Worm (Caenorhabditis elegans) whole organism, mixed stage, embryonic: ENCODE measurements around the gene str-209.

Experiments
- ceh-43 ChIP-seq: fragments of 200-800 bp; sonication (Bioruptor generic); optimal IDR thresholded peaks from 2 replicates; lab custom pipeline; 2018; ENCODE audit warnings: mild to moderate bottlenecking, missing genetic modification characterization, moderate library complexity, missing compliant biosample characterization
- ces-1 ChIP-seq: fragments of 150-350 bp; optimal IDR thresholded peaks from 2 replicates; lab custom pipeline; 2014; ENCODE audit warnings: missing biosample characterization, missing genetic modification reagents, missing genetic modification characterization
- elt-1 ChIP-seq: sonication (generic microtip); optimal IDR thresholded peaks from 2 replicates; lab custom pipeline; 2017; ENCODE audit warnings: missing genetic modification characterization, mild to moderate bottlenecking, missing compliant biosample characterization, antibody characterized with exemption, moderate library complexity, borderline replicate concordance; ENCODE audit not compliant: insufficient read depth
- flh-1 ChIP-seq: fragments of 200-800 bp; sonication (Bioruptor generic); optimal IDR thresholded peaks from 2 replicates; lab custom pipeline; 2018; ENCODE audit warnings: mild to moderate bottlenecking, missing genetic modification characterization, moderate library complexity, missing compliant biosample characterization
- hlh-1 ChIP-seq: fragments of 150-350 bp; optimal IDR thresholded peaks from 2 replicates; lab custom pipeline; 2014; ENCODE audit warnings: missing biosample characterization, missing genetic modification reagents, missing genetic modification characterization
- lin-13 ChIP-seq: fragments of 150-350 bp; optimal IDR thresholded peaks from 2 replicates; lab custom pipeline; 2014; ENCODE audit warnings: missing biosample characterization, missing genetic modification characterization
- lsy-2 ChIP-seq: fragments of 150-350 bp; optimal IDR thresholded peaks from 2 replicates; lab custom pipeline; 2014; ENCODE audit warnings: missing biosample characterization, missing genetic modification characterization
- nhr-76 ChIP-seq: sonication (generic microtip); optimal IDR thresholded peaks from 2 replicates; lab custom pipeline; 2017; ENCODE audit warnings: missing biosample characterization, missing genetic modification characterization
- pha-4 ChIP-seq: fragments of 150-350 bp; optimal IDR thresholded peaks from 2 replicates; lab custom pipeline; 2018; ENCODE audit warnings: missing biosample characterization, missing genetic modification reagents, missing genetic modification characterization
- snpc-4 ChIP-seq: fragments of 150-350 bp; optimal IDR thresholded peaks from 2 replicates; lab custom pipeline; 2014; ENCODE audit warnings: missing biosample characterization, missing genetic modification characterization
- unc-120 ChIP-seq: sonication (generic microtip); optimal IDR thresholded peaks from 2 replicates; lab custom pipeline; 2017; ENCODE audit warnings: missing genetic modification characterization, missing compliant biosample characterization; ENCODE audit not compliant: poor library complexity, severe bottlenecking
- unc-39 ChIP-seq: fragments of 150-350 bp; optimal IDR thresholded peaks from 2 replicates; lab custom pipeline; 2014; ENCODE audit warnings: missing biosample characterization, missing genetic modification characterization
- zip-8 ChIP-seq: fragments of 150-350 bp; optimal IDR thresholded peaks from 2 replicates; lab custom pipeline; 2014; ENCODE audit warnings: missing biosample characterization, missing genetic modification characterization

DNA sequence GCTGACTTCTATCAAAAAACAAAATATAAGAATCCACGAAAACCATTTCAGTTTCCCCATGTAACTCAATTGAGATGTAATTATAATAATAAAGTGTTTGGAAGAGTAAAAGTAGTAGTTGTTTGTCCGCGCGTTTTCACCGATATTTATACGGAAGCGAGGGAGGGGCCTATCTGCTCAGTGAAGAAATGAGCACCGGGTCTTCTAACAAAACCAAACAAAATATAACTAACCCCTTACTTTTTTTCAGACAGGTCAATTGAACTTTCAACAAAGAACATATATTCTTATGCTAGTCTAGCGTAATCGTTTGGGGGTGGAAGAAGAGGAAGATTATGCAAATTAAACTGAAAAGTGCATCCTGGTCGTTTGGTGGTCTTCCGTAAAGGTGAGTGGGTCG, 46.4 kb downstream of the str-209 start, which contains the start of gene ncx-9:
- TF ChIP-seq lsy-2 (tag; lab: Kevin White, UChicago), result no peak
- TF ChIP-seq pha-4 (tag; lab: Kevin White, UChicago), result no peak
- no peak for TF ChIP-seq zip-8 (tag; lab: Kevin White, UChicago)
- no peak for TF ChIP-seq ceh-43 (GFP tag; lab: Kevin White, UChicago)
- no peak for TF ChIP-seq flh-1 (GFP tag; lab: Kevin White, UChicago)
- TF ChIP-seq nhr-76, result no peak
- TF ChIP-seq unc-120 (tag; lab: Kevin White, UChicago), result no peak
- no peak for TF ChIP-seq elt-1 (tag; lab: Kevin White, UChicago)
- TF ChIP-seq snpc-4 (tag; lab: Kevin White, UChicago), result no peak
- no peak for TF ChIP-seq ces-1 (GFP tag; lab: Kevin White, UChicago)
- TF ChIP-seq unc-39 (tag; lab: Kevin White, UChicago), result no peak
- no peak for TF ChIP-seq lin-13 (tag; lab: Kevin White, UChicago)
- TF ChIP-seq hlh-1 (tag; lab: Kevin White, UChicago), result no peak
